Fruit fly (Drosophila melanogaster): ENCODE data around the gene Lgr4.

DNA sequence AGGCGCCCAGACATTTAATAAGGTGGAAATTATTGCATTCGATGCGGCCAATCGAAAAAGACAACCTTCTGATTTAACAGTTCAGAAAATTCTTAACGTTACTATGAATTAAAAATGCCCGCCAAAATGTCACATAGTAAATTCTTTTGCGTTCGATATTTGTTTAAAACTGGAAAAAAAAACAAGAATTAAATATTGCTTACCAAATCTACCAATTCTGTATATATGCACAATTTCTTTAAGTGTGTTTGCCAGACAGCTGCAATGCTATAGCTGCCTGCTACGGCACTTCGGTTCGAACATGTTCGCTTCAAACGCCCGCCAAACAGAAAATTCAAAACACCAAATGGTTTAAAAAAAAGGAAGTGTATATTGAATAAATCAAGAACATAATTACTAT lies 25.1 kb upstream of the Lgr4 start:
- TF ChIP-seq cnc (optimal IDR thresholded peaks at IDR 0.05): no peak
- peak; percentile 16 for TF ChIP-seq tj (GFP tag; optimal IDR thresholded peaks at IDR 0.05)
- TF ChIP-seq cic (GFP tag; optimal IDR thresholded peaks at IDR 0.05): no peak
- TF ChIP-seq Hr96 (GFP tag; optimal IDR thresholded peaks at IDR 0.05): no peak
- TF ChIP-seq pad (GFP tag; optimal IDR thresholded peaks at IDR 0.05): no peak
- peak; percentile 6 for TF ChIP-seq CG11617 (GFP tag; optimal IDR thresholded peaks at IDR 0.05)
- TF ChIP-seq Clk (GFP tag; optimal IDR thresholded peaks at IDR 0.05): no peak
- peak; percentile 17 for TF ChIP-seq kay (GFP tag; ENCODE audit: borderline replicate concordance)
- no peak for TF ChIP-seq CG12768 (GFP tag; optimal IDR thresholded peaks at IDR 0.05)
- TF ChIP-seq toe (GFP tag; optimal IDR thresholded peaks at IDR 0.05): no peak
- no peak for TF ChIP-seq Crg-1 (GFP tag; optimal IDR thresholded peaks at IDR 0.05)
- no peak for TF ChIP-seq CG33017 (tag; optimal IDR thresholded peaks at IDR 0.05)
- no peak for TF ChIP-seq CG5204 (GFP tag; optimal IDR thresholded peaks at IDR 0.05)

Data from whole organism, adult.